Fruit fly (Drosophila melanogaster): ENCODE results near the gene ATPsynE.

The ATPsynE gene

dm6 chr3R:14288669-14289383 lies 37.9 kb upstream of the ATPsynE start, which contains the start of gene red (continued):
- TF ChIP-seq sr (GFP tag; IDR thresholded peaks at IDR 0.05) = no peak
- TF ChIP-seq ssp (GFP tag; IDR thresholded peaks at IDR 0.05) = no peak
- TF ChIP-seq sisA (GFP tag; IDR thresholded peaks at IDR 0.05) = peak; percentile 70
- peak; percentile 67; the same call in 3 of the 4 replicates for TF ChIP-seq Gug (GFP tag; IDR thresholded peaks at IDR 0.05)
- TF ChIP-seq Ets97D (GFP tag; optimal IDR thresholded peaks at IDR 0.05) = peak; percentile 0
- TF ChIP-seq CG4820 (GFP tag; optimal IDR thresholded peaks at IDR 0.05) = peak; percentile 33
- peak; percentile 58; the same call in 2 of the 3 replicates for TF ChIP-seq z (GFP tag; IDR thresholded peaks at IDR 0.05)
- peak; percentile 84 for TF ChIP-seq Rfx (GFP tag; IDR thresholded peaks at IDR 0.05)
- TF ChIP-seq CG2678 (tag; optimal IDR thresholded peaks at IDR 0.05) = peak; percentile 90
- TF ChIP-seq Six4 (GFP tag; optimal IDR thresholded peaks at IDR 0.05) = peak; percentile 65
- TF ChIP-seq kni (GFP tag; optimal IDR thresholded peaks at IDR 0.05) = peak; percentile 50
- TF ChIP-seq Doc2 (GFP tag; IDR thresholded peaks at IDR 0.05) = no peak
- peak; percentile 24 for TF ChIP-seq tx (GFP tag; optimal IDR thresholded peaks at IDR 0.05)
- peak; percentile 84 for TF ChIP-seq Atf6 (GFP tag; IDR thresholded peaks at IDR 0.05)
- TF ChIP-seq CG10209 (GFP tag; optimal IDR thresholded peaks at IDR 0.05) = peak; percentile 74
- peak; percentile 70 for TF ChIP-seq nmo (GFP tag; optimal IDR thresholded peaks at IDR 0.05)
- no peak for TF ChIP-seq hbn (GFP tag; IDR thresholded peaks at IDR 0.05; ENCODE audit: partially characterized antibody)
- TF ChIP-seq psq (GFP tag; optimal IDR thresholded peaks at IDR 0.05) = no peak
- TF ChIP-seq ara (GFP tag; IDR thresholded peaks at IDR 0.05) = peak; percentile 66
- TF ChIP-seq CG15601 (tag; optimal IDR thresholded peaks at IDR 0.05) = peak; percentile 45
- no peak for TF ChIP-seq Usf (GFP tag; optimal IDR thresholded peaks at IDR 0.05)
- peak; percentile 88 for TF ChIP-seq CG12769 (tag; optimal IDR thresholded peaks at IDR 0.05)
- TF ChIP-seq CG11456 (GFP tag; IDR thresholded peaks at IDR 0.05) = peak; percentile 74; the same call in 2 of the 3 replicates
- TF ChIP-seq CG4282 (GFP tag; optimal IDR thresholded peaks at IDR 0.05) = no peak
- TF ChIP-seq knrl (GFP tag; IDR thresholded peaks at IDR 0.05; ENCODE audit: partially characterized antibody) = no peak
- TF ChIP-seq CG16779 (GFP tag; IDR thresholded peaks at IDR 0.05) = no peak
- peak; percentile 83 for TF ChIP-seq CG3995 (GFP tag; optimal IDR thresholded peaks at IDR 0.05)
- no peak for TF ChIP-seq CG17802 (tag; optimal IDR thresholded peaks at IDR 0.05)
- TF ChIP-seq gt (GFP tag; IDR thresholded peaks at IDR 0.05) = no peak
- no peak for TF ChIP-seq CG15479 (GFP tag; optimal IDR thresholded peaks at IDR 0.05)
- no peak for TF ChIP-seq CG10959 (GFP tag; IDR thresholded peaks at IDR 0.05)
- TF ChIP-seq ap (GFP tag; IDR thresholded peaks at IDR 0.05) = 0 out of 2 replicates have a peak, but pooled peaks have one; percentile 38
- TF ChIP-seq Trl (optimal IDR thresholded peaks at IDR 0.05) = peak; percentile 70 to 87
- no peak for TF ChIP-seq Trl (GFP tag; optimal IDR thresholded peaks at IDR 0.05)
- TF ChIP-seq dmrt11E (tag; optimal IDR thresholded peaks at IDR 0.05) = peak; percentile 15
- peak; percentile 42 for TF ChIP-seq CG1602 (GFP tag; optimal IDR thresholded peaks at IDR 0.05)
- TF ChIP-seq HLHmδ (GFP tag; optimal IDR thresholded peaks at IDR 0.05) = no peak
- peak; percentile 93 for TF ChIP-seq sug (tag; optimal IDR thresholded peaks at IDR 0.05)
- TF ChIP-seq pros (GFP tag; optimal IDR thresholded peaks at IDR 0.05) = peak; percentile 43
- TF ChIP-seq pum (GFP tag; optimal IDR thresholded peaks at IDR 0.05) = peak; percentile 48
- TF ChIP-seq bsh (GFP tag; optimal IDR thresholded peaks at IDR 0.05) = peak in 1 of 2 experiments; percentile 67
- no peak for TF ChIP-seq Mes4 (GFP tag; optimal IDR thresholded peaks at IDR 0.05)
- TF ChIP-seq cas (GFP tag; IDR thresholded peaks at IDR 0.05) = peak; percentile 33; the same call in 1 of the 2 replicates
- peak; percentile 45 for TF ChIP-seq CG6683 (GFP tag; optimal IDR thresholded peaks at IDR 0.05)
- TF ChIP-seq ro (GFP tag; IDR thresholded peaks at IDR 0.05) = no peak
- TF ChIP-seq Adf1 (GFP tag; IDR thresholded peaks at IDR 0.05) = peak; percentile 40; the same call in 1 of the 2 replicates
- TF ChIP-seq cwo (GFP tag; optimal IDR thresholded peaks at IDR 0.05) = peak; percentile 87
- peak; percentile 84 for TF ChIP-seq CG11504 (tag; optimal IDR thresholded peaks at IDR 0.05)
- peak; percentile 29 for TF ChIP-seq CG8290 (GFP tag; optimal IDR thresholded peaks at IDR 0.05)
- peak in 1 of 2 experiments; percentile 67 for TF ChIP-seq CG8290 (tag; optimal IDR thresholded peaks at IDR 0.05)
